Worm (Caenorhabditis elegans) whole organism, L4 larva: ENCODE measurements around the gene T05C7.8.

Experiments
- F10B5.3 ChIP-seq: sonication (generic microtip); optimal IDR thresholded peaks from 2 replicates; lab custom pipeline; 2016; ENCODE audit warnings: mild to moderate bottlenecking, missing genetic modification characterization, missing compliant biosample characterization
- F49E8.2 ChIP-seq: sonication (generic microtip); optimal IDR thresholded peaks from 2 replicates; lab custom pipeline; 2016; ENCODE audit warnings: missing compliant biosample characterization, mild to moderate bottlenecking, missing genetic modification characterization, borderline replicate concordance
- T20F7.1 ChIP-seq: fragments of 200-800 bp; sonication (Bioruptor generic); optimal IDR thresholded peaks from 2 replicates; lab custom pipeline; 2018; ENCODE audit warnings: mild to moderate bottlenecking, missing genetic modification characterization, missing compliant biosample characterization
- Y75B8A.6 ChIP-seq: fragments of 200-800 bp; sonication (Bioruptor generic); IDR thresholded peaks from 2 replicates; pipeline ENCODE4 v1.3.6; 2022; ENCODE audit warnings: missing genetic modification reagents, missing genetic modification characterization, missing compliant biosample characterization
- aly-2 ChIP-seq: sonication (generic microtip); optimal IDR thresholded peaks from 2 replicates; lab custom pipeline; 2018; ENCODE audit warnings: missing biosample characterization, missing genetic modification characterization
- ama-1 ChIP-seq: fragments of 150-350 bp; optimal IDR thresholded peaks from 2 replicates; lab custom pipeline; 2014; ENCODE audit warnings: inconsistent platforms, mixed read lengths
- attf-4 ChIP-seq: sonication (generic microtip); optimal IDR thresholded peaks from 3 replicates; lab custom pipeline; 2017; ENCODE audit warnings: missing biosample characterization, missing genetic modification characterization
- ceh-32 ChIP-seq: sonication (generic microtip); optimal IDR thresholded peaks from 2 replicates; lab custom pipeline; 2016; ENCODE audit warnings: mild to moderate bottlenecking, missing genetic modification characterization, missing compliant biosample characterization; ENCODE audit not compliant: poor library complexity
- ces-1 ChIP-seq: fragments of 150-350 bp; sonication (generic microtip); optimal IDR thresholded peaks from 4 replicates; lab custom pipeline; 2014; ENCODE audit warnings: missing biosample characterization, missing genetic modification reagents, missing genetic modification characterization
- cey-2 ChIP-seq: sonication (generic microtip); optimal IDR thresholded peaks from 3 replicates; lab custom pipeline; 2017; ENCODE audit warnings: missing genetic modification characterization, mild to moderate bottlenecking, missing compliant biosample characterization, antibody characterized with exemption, borderline replicate concordance; ENCODE audit not compliant: insufficient read depth
- daf-16 ChIP-seq, 3 experiments: sonication (generic microtip); optimal IDR thresholded peaks; 2 replicates each; lab custom pipeline; 2016 to 2017; ENCODE audit warnings: missing genetic modification characterization in 3 of 3, missing genetic modification reagents in 3 of 3, mild to moderate bottlenecking in 2 of 3, missing compliant biosample characterization in 2 of 3, missing biosample characterization in 1 of 3, moderate library complexity in 1 of 3
- daf-19 ChIP-seq: fragments of 200-800 bp; sonication (Bioruptor generic); conservative IDR thresholded peaks from 2 replicates; pipeline ENCODE4 v1.3.6; 2022; ENCODE audit warnings: missing genetic modification characterization, missing compliant biosample characterization
- dmd-6 ChIP-seq: fragments of 200-800 bp; sonication (Bioruptor generic); IDR thresholded peaks from 2 replicates; pipeline ENCODE4 v1.3.6; 2022; ENCODE audit warnings: missing genetic modification reagents, missing genetic modification characterization, missing compliant biosample characterization
- dmd-9 ChIP-seq: fragments of 200-800 bp; sonication (Bioruptor generic); IDR thresholded peaks from 2 replicates; pipeline ENCODE4 v1.3.6; 2022; ENCODE audit warnings: missing genetic modification reagents, missing genetic modification characterization, missing compliant biosample characterization
- dpl-1 ChIP-seq: fragments of 150-350 bp; optimal IDR thresholded peaks from 2 replicates; lab custom pipeline; 2014; ENCODE audit warnings: missing biosample characterization, missing genetic modification reagents, missing genetic modification characterization
- egl-27 ChIP-seq: sonication (generic microtip); optimal IDR thresholded peaks from 3 replicates; lab custom pipeline; 2017; ENCODE audit warnings: missing biosample characterization, missing genetic modification reagents, missing genetic modification characterization
- egl-43 ChIP-seq: fragments of 200-800 bp; sonication (Bioruptor generic); IDR thresholded peaks from 2 replicates; pipeline ENCODE4 v1.3.6; 2022; ENCODE audit warnings: missing genetic modification reagents, missing genetic modification characterization, missing compliant biosample characterization
- hlh-11 ChIP-seq: fragments of 200-800 bp; sonication (Bioruptor generic); optimal IDR thresholded peaks from 2 replicates; lab custom pipeline; 2018; ENCODE audit warnings: mild to moderate bottlenecking, missing genetic modification characterization, missing compliant biosample characterization
- hlh-30 ChIP-seq: sonication (generic microtip); optimal IDR thresholded peaks from 2 replicates; lab custom pipeline; 2017; ENCODE audit warnings: antibody characterized with exemption, mild to moderate bottlenecking, missing genetic modification characterization, missing compliant biosample characterization; ENCODE audit not compliant: insufficient read depth
- lin-13 ChIP-seq: fragments of 150-350 bp; optimal IDR thresholded peaks from 2 replicates; lab custom pipeline; 2014; ENCODE audit warnings: missing biosample characterization, missing genetic modification reagents, missing genetic modification characterization
- lin-29 ChIP-seq: fragments of 200-800 bp; sonication (Bioruptor generic); IDR thresholded peaks from 2 replicates; pipeline ENCODE4 v1.3.6; 2022; ENCODE audit warnings: missing genetic modification reagents, missing genetic modification characterization, missing compliant biosample characterization
- mep-1 ChIP-seq: fragments of 150-350 bp; sonication (generic microtip); optimal IDR thresholded peaks from 3 replicates; lab custom pipeline; 2014; ENCODE audit warnings: missing biosample characterization, missing genetic modification characterization
- mxl-3 ChIP-seq: fragments of 200-800 bp; sonication (Bioruptor generic); optimal IDR thresholded peaks from 2 replicates; lab custom pipeline; 2018; ENCODE audit warnings: mild to moderate bottlenecking, missing genetic modification characterization, missing compliant biosample characterization
- nhr-10 ChIP-seq: fragments of 150-350 bp; optimal IDR thresholded peaks from 2 replicates; lab custom pipeline; 2014; ENCODE audit warnings: missing biosample characterization, missing genetic modification characterization
- nhr-102 ChIP-seq: sonication (generic microtip); optimal IDR thresholded peaks from 2 replicates; lab custom pipeline; 2016; ENCODE audit warnings: mild to moderate bottlenecking, missing genetic modification characterization, moderate library complexity, missing compliant biosample characterization
- nhr-11 ChIP-seq: fragments of 150-350 bp; optimal IDR thresholded peaks from 2 replicates; lab custom pipeline; 2014; ENCODE audit warnings: missing biosample characterization, missing genetic modification characterization
- nhr-42 ChIP-seq: fragments of 200-800 bp; sonication (Bioruptor generic); IDR thresholded peaks from 2 replicates; pipeline ENCODE4 v1.3.6; 2022; ENCODE audit warnings: missing genetic modification characterization, missing compliant biosample characterization
- nhr-48 ChIP-seq: sonication (generic microtip); optimal IDR thresholded peaks from 2 replicates; lab custom pipeline; 2016; ENCODE audit warnings: mild to moderate bottlenecking, missing genetic modification characterization, missing compliant biosample characterization
- nhr-77 ChIP-seq: fragments of 150-350 bp; optimal IDR thresholded peaks from 2 replicates; lab custom pipeline; 2014; ENCODE audit warnings: missing biosample characterization, missing genetic modification characterization
- pha-4 ChIP-seq, 2 experiments: fragments of 150-350 bp in 1 of 2; fragments of 200-800 bp in 1 of 2; sonication (Bioruptor generic) in 1 of 2; IDR thresholded peaks in 1 of 2; optimal IDR thresholded peaks in 1 of 2; 2 replicates each; pipeline versions ENCODE4 v1.3.6 to Lab custom; 2014 to 2022; ENCODE audit warnings: missing genetic modification characterization in 2 of 2, missing genetic modification reagents in 2 of 2, missing biosample characterization in 1 of 2, missing compliant biosample characterization in 1 of 2
- php-3 ChIP-seq: fragments of 200-800 bp; sonication (Bioruptor generic); IDR thresholded peaks from 2 replicates; pipeline ENCODE4 v1.3.6; 2022; ENCODE audit warnings: missing genetic modification reagents, missing genetic modification characterization, missing compliant biosample characterization
- pqm-1 ChIP-seq: sonication (generic microtip); optimal IDR thresholded peaks from 2 replicates; lab custom pipeline; 2017; ENCODE audit warnings: missing biosample characterization, missing genetic modification characterization
- rbr-2 ChIP-seq: sonication (generic microtip); optimal IDR thresholded peaks from 2 replicates; lab custom pipeline; 2016; ENCODE audit warnings: missing genotype, missing genetic modification characterization, missing compliant biosample characterization
- sdz-12 ChIP-seq: fragments of 200-800 bp; sonication (Bioruptor generic); optimal IDR thresholded peaks from 2 replicates; lab custom pipeline; 2018; ENCODE audit warnings: mild to moderate bottlenecking, missing genetic modification characterization, missing compliant biosample characterization
- set-16 ChIP-seq: fragments of 200-800 bp; sonication (Bioruptor generic); IDR thresholded peaks from 2 replicates; pipeline ENCODE4 v1.3.6; 2022; ENCODE audit warnings: missing genetic modification reagents, missing genetic modification characterization, missing compliant biosample characterization
- snpc-1.2 ChIP-seq: fragments of 200-800 bp; sonication (Bioruptor generic); IDR thresholded peaks from 2 replicates; pipeline ENCODE4 v1.3.6; 2022; ENCODE audit warnings: missing genetic modification reagents, missing genetic modification characterization, missing compliant biosample characterization
- spr-3 ChIP-seq: fragments of 200-800 bp; sonication (Bioruptor generic); optimal IDR thresholded peaks from 2 replicates; lab custom pipeline; 2018; ENCODE audit warnings: mild to moderate bottlenecking, missing genetic modification characterization, missing compliant biosample characterization
- tag-97 ChIP-seq: fragments of 200-800 bp; sonication (Bioruptor generic); IDR thresholded peaks from 2 replicates; pipeline ENCODE4 v1.3.6; 2022; ENCODE audit warnings: missing genetic modification characterization, missing compliant biosample characterization
- unc-130 ChIP-seq: sonication (generic microtip); optimal IDR thresholded peaks from 2 replicates; lab custom pipeline; 2016; ENCODE audit warnings: missing genetic modification reagents, missing genetic modification characterization, missing compliant biosample characterization
- unc-39 ChIP-seq: sonication (generic microtip); optimal IDR thresholded peaks from 2 replicates; lab custom pipeline; 2017; ENCODE audit warnings: missing biosample characterization, missing genetic modification characterization
- unc-62 ChIP-seq, 3 experiments: fragments of 150-350 bp in 1 of 3; sonication (generic microtip); optimal IDR thresholded peaks in 2 of 3; peaks in 1 of 3; 1 replicate in 1 of 3; 2 replicates in 2 of 3; lab custom pipeline; 2014 to 2017; ENCODE audit warnings: missing biosample characterization in 3 of 3, missing genetic modification characterization in 3 of 3, missing genetic modification reagents in 3 of 3, missing genotype in 1 of 3
- zip-2 ChIP-seq: fragments of 150-350 bp; optimal IDR thresholded peaks from 2 replicates; lab custom pipeline; 2014; ENCODE audit warnings: missing biosample characterization, missing genetic modification characterization
- ztf-7 ChIP-seq: fragments of 150-350 bp; optimal IDR thresholded peaks from 2 replicates; lab custom pipeline; 2014; ENCODE audit warnings: missing biosample characterization, missing genetic modification characterization

T05C7.8 gene

ce11 chrIV:76070-76469 is at the start of gene T05C7.8:
Gene T05C7.8, plus strand, starts transcription at chrIV:76370.
- TF ChIP-seq pha-4 (GFP tag; IDR thresholded peaks at IDR 0.05; lab: Robert Waterston, UW) (no peak), pha-4 (tag; optimal IDR thresholded peaks at IDR 0.05; lab: Kevin White, UChicago) (no peak), lin-13 (GFP tag; lab: Kevin White, UChicago) (no peak), Y75B8A.6 (no peak), F10B5.3 (no peak), mep-1 (tag; lab: Kevin White, UChicago) (no peak), unc-62 (GFP tag; optimal IDR thresholded peaks at IDR 0.05 in 1 of 2; lab: Kevin White, UChicago) (peak in 1 of 2 experiments; percentile 69), unc-62 (tag; optimal IDR thresholded peaks at IDR 0.05; lab: Kevin White, UChicago) (no peak)
- TF ChIP-seq, all 104 proteins: peak for 1

- TF ChIP-seq ama-1 (lab: Kevin White, UChicago) = no peak
- TF ChIP-seq ces-1 (GFP tag; lab: Kevin White, UChicago) = no peak
- TF ChIP-seq rbr-2 (tag; lab: Kevin White, UChicago) = no peak
- no peak for TF ChIP-seq tag-97 (GFP tag; lab: Robert Waterston, UW)
- TF ChIP-seq nhr-102 (tag; lab: Kevin White, UChicago) = no peak
- no peak for TF ChIP-seq dmd-9 (GFP tag; lab: Robert Waterston, UW)
- no peak for TF ChIP-seq attf-4 (tag; lab: Kevin White, UChicago)
- TF ChIP-seq mep-1 (tag; lab: Kevin White, UChicago) = no peak
- TF ChIP-seq sdz-12 (GFP tag; lab: Kevin White, UChicago) = no peak
- no peak for TF ChIP-seq nhr-42
- TF ChIP-seq lin-29 (GFP tag; lab: Robert Waterston, UW) = no peak
- no peak for TF ChIP-seq ztf-7 (tag; lab: Kevin White, UChicago)
- no peak for TF ChIP-seq unc-130 (GFP tag; lab: Kevin White, UChicago)
- no peak for TF ChIP-seq cey-2 (tag; lab: Kevin White, UChicago)
These were observed 27.4 kb upstream of the T05C7.8 start, which contains the start of gene frm-5.1 for ce11 chrIV:48780-49179. Gene frm-5.1, minus strand, starts transcription at chrIV:48880.

DNA sequence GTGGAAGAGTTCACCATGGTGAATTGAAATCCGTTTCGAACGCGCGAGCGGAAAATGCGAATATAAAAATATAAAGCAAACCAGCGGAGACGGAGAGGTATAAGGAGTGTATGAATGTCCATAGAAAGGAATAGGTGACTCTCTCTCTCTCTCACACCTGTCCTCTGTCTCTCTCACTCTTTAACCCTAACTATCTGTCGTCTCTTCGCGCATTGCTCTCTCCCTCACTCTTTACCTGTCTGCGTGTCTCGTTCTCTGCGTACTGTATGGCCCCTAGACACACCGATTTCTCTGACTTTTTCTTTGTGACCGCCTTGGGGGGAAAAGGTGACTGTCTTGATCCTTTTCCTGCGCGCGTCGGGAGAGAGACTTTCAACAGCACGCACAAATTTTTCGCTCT is 25.0 kb upstream of the T05C7.8 start:
- TF ChIP-seq aly-2 = no peak
- no peak for TF ChIP-seq cey-2 (tag; lab: Kevin White, UChicago)
- TF ChIP-seq spr-3 (GFP tag; lab: Kevin White, UChicago) = no peak
- 0 out of 2 replicates have a peak, but pooled peaks have one; percentile 22 for TF ChIP-seq php-3 (GFP tag; lab: Robert Waterston, UW)
- TF ChIP-seq mep-1 (tag; lab: Kevin White, UChicago) = peak; percentile 52
- no peak for TF ChIP-seq T20F7.1 (GFP tag; lab: Kevin White, UChicago)
- TF ChIP-seq nhr-48 (tag; lab: Kevin White, UChicago) = peak; percentile 34
- no peak for TF ChIP-seq egl-27 (tag; lab: Kevin White, UChicago)
- no peak for TF ChIP-seq snpc-1.2 (GFP tag; lab: Robert Waterston, UW)
- TF ChIP-seq F10B5.3 = no peak
- no peak for TF ChIP-seq pha-4 (GFP tag; IDR thresholded peaks at IDR 0.05; lab: Robert Waterston, UW)
- peak; percentile 14 for TF ChIP-seq pha-4 (tag; optimal IDR thresholded peaks at IDR 0.05; lab: Kevin White, UChicago)
- TF ChIP-seq sdz-12 (GFP tag; lab: Kevin White, UChicago) = no peak
- TF ChIP-seq unc-62 (GFP tag; optimal IDR thresholded peaks at IDR 0.05 in 1 of 2; lab: Kevin White, UChicago) = peak in 1 of 2 experiments; percentile 51
- no peak for TF ChIP-seq unc-62 (tag; optimal IDR thresholded peaks at IDR 0.05; lab: Kevin White, UChicago)
- TF ChIP-seq dmd-6 (GFP tag; lab: Robert Waterston, UW) = 0 out of 2 replicates have a peak, but pooled peaks have one; percentile 28
- peak; percentile 84 for TF ChIP-seq mxl-3 (GFP tag; lab: Kevin White, UChicago)
- peak; percentile 31 for TF ChIP-seq pqm-1 (tag; lab: Kevin White, UChicago)
- TF ChIP-seq hlh-11 = peak; percentile 83
- peak; percentile 41 for TF ChIP-seq rbr-2 (tag; lab: Kevin White, UChicago)
- TF ChIP-seq F49E8.2 (tag; lab: Kevin White, UChicago) = no peak
- TF ChIP-seq nhr-77 = peak; percentile 27
- no peak for TF ChIP-seq zip-2 (tag; lab: Kevin White, UChicago)
- TF ChIP-seq unc-39 = no peak
- TF ChIP-seq dmd-9 (GFP tag; lab: Robert Waterston, UW) = no peak
- no peak for TF ChIP-seq nhr-10 (tag; lab: Kevin White, UChicago)
- TF ChIP-seq set-16 (GFP tag; lab: Robert Waterston, UW) = peak; percentile 29; the same call in 1 of the 2 replicates
- TF ChIP-seq dpl-1 = peak; percentile 29
- no peak for TF ChIP-seq ceh-32 (tag; lab: Kevin White, UChicago)
- TF ChIP-seq daf-16 (GFP tag; optimal IDR thresholded peaks at IDR 0.05; lab: Kevin White, UChicago) = no peak
- TF ChIP-seq daf-16 (tag; optimal IDR thresholded peaks at IDR 0.05; lab: Kevin White, UChicago) = peak; percentile 71
- no peak for TF ChIP-seq nhr-11 (tag; lab: Kevin White, UChicago)
- peak; percentile 49 for TF ChIP-seq hlh-30 (tag; lab: Kevin White, UChicago)
- TF ChIP-seq daf-19 (GFP tag; lab: Robert Waterston, UW) = no peak
- TF ChIP-seq egl-43 (GFP tag; lab: Robert Waterston, UW) = peak; percentile 58; the same call in 1 of the 2 replicates
- TF ChIP-seq Y75B8A.6 = no peak
